Worm (Caenorhabditis elegans): ENCODE measurements around the gene pnp-1.
A peak's percentile ranks its signal among the peaks of the same experiment; 100 is the strongest.

pnp-1 gene

ce11 chrIV:302743-303142 is 4.6 kb upstream of the pnp-1 start:
- peak in 1 of 2 experiments; percentile 85 for TF ChIP-seq unc-62 (GFP tag; optimal IDR thresholded peaks at IDR 0.05 in 1 of 2)
- TF ChIP-seq unc-62 (tag; optimal IDR thresholded peaks at IDR 0.05), result no peak
- peak; percentile 40 for TF ChIP-seq nhr-28 (tag; optimal IDR thresholded peaks at IDR 0.05)
- TF ChIP-seq snpc-1.2 (GFP tag; IDR thresholded peaks at IDR 0.05), result no peak
- TF ChIP-seq hlh-11 (tag; optimal IDR thresholded peaks at IDR 0.05), result peak; percentile 28
- peak in 1 of 2 experiments; percentile 8 for TF ChIP-seq lsy-2 (tag; optimal IDR thresholded peaks at IDR 0.05)
- peak; percentile 17 to 67 for TF ChIP-seq mdl-1 (tag; optimal IDR thresholded peaks at IDR 0.05)
- peak; percentile 33 for TF ChIP-seq mxl-3 (GFP tag; optimal IDR thresholded peaks at IDR 0.05)
- no peak for TF ChIP-seq madf-9 (GFP tag; conservative IDR thresholded peaks at IDR 0.05)
- TF ChIP-seq set-16 (GFP tag; IDR thresholded peaks at IDR 0.05), result no peak
- peak; percentile 70 for TF ChIP-seq hlh-30 (tag; optimal IDR thresholded peaks at IDR 0.05; ENCODE audit: insufficient read depth)
- no peak for TF ChIP-seq arid-1 (GFP tag; conservative IDR thresholded peaks at IDR 0.05)
- no peak for TF ChIP-seq pqm-1 (tag; optimal IDR thresholded peaks at IDR 0.05)

DNA sequence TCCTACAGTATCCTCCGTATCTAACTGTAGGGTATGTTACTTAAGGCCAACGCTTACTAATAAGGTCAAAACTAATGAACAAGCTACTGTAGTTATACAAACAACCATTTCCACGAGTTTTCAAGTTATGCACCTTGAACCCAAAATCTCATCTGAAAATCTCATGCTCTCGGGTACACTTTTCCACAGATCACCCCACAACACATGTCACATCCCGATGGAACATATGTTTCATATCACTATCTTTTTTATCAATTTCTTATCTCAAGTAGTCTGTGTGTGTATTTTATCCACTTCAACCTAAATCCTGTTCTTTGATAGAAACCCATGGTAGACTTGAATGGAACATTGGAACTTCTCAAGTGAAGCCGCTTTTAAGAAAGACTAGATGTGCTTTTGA is 2.2 kb upstream of the pnp-1 start:
- TF ChIP-seq nhr-25 (tag; optimal IDR thresholded peaks at IDR 0.05; ENCODE audit: borderline replicate concordance, insufficient read depth), result no peak
- TF ChIP-seq dmd-6 (GFP tag; IDR thresholded peaks at IDR 0.05), result no peak
- no peak for TF ChIP-seq nhr-42 (GFP tag; IDR thresholded peaks at IDR 0.05)
- TF ChIP-seq unc-130 (GFP tag; optimal IDR thresholded peaks at IDR 0.05), result no peak
- TF ChIP-seq dve-1 (tag; optimal IDR thresholded peaks at IDR 0.05; ENCODE audit: insufficient read depth), result no peak
- TF ChIP-seq nhr-28 (tag; optimal IDR thresholded peaks at IDR 0.05), result peak; percentile 67
- TF ChIP-seq hlh-30 (tag; optimal IDR thresholded peaks at IDR 0.05; ENCODE audit: insufficient read depth), result peak; percentile 36
- peak; percentile 45 for TF ChIP-seq hlh-11 (tag; optimal IDR thresholded peaks at IDR 0.05)
- no peak for TF ChIP-seq nhr-77 (tag; optimal IDR thresholded peaks at IDR 0.05)
- no peak for TF ChIP-seq egl-27 (tag; optimal IDR thresholded peaks at IDR 0.05)
- no peak for TF ChIP-seq madf-9 (GFP tag; conservative IDR thresholded peaks at IDR 0.05)
- no peak for TF ChIP-seq rbr-2 (tag; optimal IDR thresholded peaks at IDR 0.05)
- TF ChIP-seq saeg-2 (GFP tag; IDR thresholded peaks at IDR 0.05), result no peak
- no peak for TF ChIP-seq pqm-1 (tag; optimal IDR thresholded peaks at IDR 0.05)
- TF ChIP-seq ces-1 (GFP tag; optimal IDR thresholded peaks at IDR 0.05), result no peak
- TF ChIP-seq duxl-1 (tag; optimal IDR thresholded peaks at IDR 0.05; ENCODE audit: poor library complexity), result no peak
- no peak for TF ChIP-seq cey-2 (tag; optimal IDR thresholded peaks at IDR 0.05; ENCODE audit: borderline replicate concordance, insufficient read depth)
- TF ChIP-seq lim-7 (GFP tag; IDR thresholded peaks at IDR 0.05), result no peak
- peak; percentile 55 for TF ChIP-seq mxl-3 (GFP tag; optimal IDR thresholded peaks at IDR 0.05)
- TF ChIP-seq mes-2 (tag; optimal IDR thresholded peaks at IDR 0.05; ENCODE audit: poor library complexity, severe bottlenecking), result no peak
- no peak for TF ChIP-seq tag-97 (GFP tag; IDR thresholded peaks at IDR 0.05)
- TF ChIP-seq ceh-62 (tag; optimal IDR thresholded peaks at IDR 0.05), result no peak
- TF ChIP-seq vab-7 (GFP tag; IDR thresholded peaks at IDR 0.05), result no peak
- no peak for TF ChIP-seq ztf-7 (tag; optimal IDR thresholded peaks at IDR 0.05)
- peak in 1 of 2 experiments; percentile 72 for TF ChIP-seq unc-62 (GFP tag; optimal IDR thresholded peaks at IDR 0.05 in 1 of 2)
- no peak for TF ChIP-seq unc-62 (tag; optimal IDR thresholded peaks at IDR 0.05)
- TF ChIP-seq tra-1 (GFP tag; IDR thresholded peaks at IDR 0.05), result no peak
- no peak for TF ChIP-seq ZK337.2 (GFP tag; IDR thresholded peaks at IDR 0.05)
- no peak for TF ChIP-seq mdt-29 (GFP tag; IDR thresholded peaks at IDR 0.05)
- TF ChIP-seq madf-5 (GFP tag; IDR thresholded peaks at IDR 0.05), result no peak

ce11 chrIV:299190-299589 is 1.1 kb upstream of the pnp-1 start:
- TF ChIP-seq daf-19 (GFP tag; conservative IDR thresholded peaks at IDR 0.05) (no peak), nhr-111 (GFP tag; optimal IDR thresholded peaks at IDR 0.05) (no peak), mxl-2 (GFP tag; conservative IDR thresholded peaks at IDR 0.05) (no peak), dmd-6 (GFP tag; IDR thresholded peaks at IDR 0.05) (no peak), Y105C5A.15 (GFP tag; IDR thresholded peaks at IDR 0.05) (no peak), hlh-30 (tag; optimal IDR thresholded peaks at IDR 0.05; ENCODE audit: insufficient read depth) (no peak), F49E8.2 (tag; optimal IDR thresholded peaks at IDR 0.05; ENCODE audit: borderline replicate concordance) (no peak), lin-13 (GFP tag; optimal IDR thresholded peaks at IDR 0.05) (no peak), ZK337.2 (GFP tag; IDR thresholded peaks at IDR 0.05) (no peak), pqm-1 (tag; optimal IDR thresholded peaks at IDR 0.05) (no peak), ceh-44 (GFP tag; IDR thresholded peaks at IDR 0.05) (no peak), php-3 (GFP tag; IDR thresholded peaks at IDR 0.05) (no peak), ztf-11 (tag; optimal IDR thresholded peaks at IDR 0.05) (no peak), mxl-3 (GFP tag; optimal IDR thresholded peaks at IDR 0.05) (no peak)
